Fruit fly (Drosophila melanogaster): ENCODE measurements around the gene Jasper.

Gene Jasper

DNA sequence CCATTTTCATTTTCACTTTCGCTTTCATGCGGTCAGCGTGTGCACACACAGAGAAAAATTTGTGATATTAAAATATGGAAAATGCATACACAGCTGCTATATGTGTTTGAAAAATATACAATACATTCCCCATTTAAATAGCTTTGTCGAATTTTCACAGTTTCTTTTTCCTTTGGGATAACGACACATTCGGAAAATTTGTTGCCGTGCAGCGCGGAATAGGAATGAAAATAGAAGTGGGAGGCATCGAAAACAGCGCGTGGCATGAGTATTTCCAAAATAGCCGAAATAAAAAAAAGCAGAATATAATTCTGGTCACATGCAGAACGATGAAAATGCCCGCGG is 40.4 kb downstream of the Jasper start (continued):
- peak; percentile 82 for TF ChIP-seq az2 (GFP tag; optimal IDR thresholded peaks at IDR 0.05)
- TF ChIP-seq CG13424 (tag; optimal IDR thresholded peaks at IDR 0.05) = peak; percentile 83
- TF ChIP-seq E2f2 (GFP tag; IDR thresholded peaks at IDR 0.05) = peak; percentile 57
- no peak for TF ChIP-seq HLHmδ (GFP tag; optimal IDR thresholded peaks at IDR 0.05)
- TF ChIP-seq ATbp (GFP tag; optimal IDR thresholded peaks at IDR 0.05) = peak; percentile 87
- peak; percentile 83 for TF ChIP-seq Dip3 (GFP tag; optimal IDR thresholded peaks at IDR 0.05)
- TF ChIP-seq CG15514 (GFP tag; optimal IDR thresholded peaks at IDR 0.05) = peak; percentile 68

DNA sequence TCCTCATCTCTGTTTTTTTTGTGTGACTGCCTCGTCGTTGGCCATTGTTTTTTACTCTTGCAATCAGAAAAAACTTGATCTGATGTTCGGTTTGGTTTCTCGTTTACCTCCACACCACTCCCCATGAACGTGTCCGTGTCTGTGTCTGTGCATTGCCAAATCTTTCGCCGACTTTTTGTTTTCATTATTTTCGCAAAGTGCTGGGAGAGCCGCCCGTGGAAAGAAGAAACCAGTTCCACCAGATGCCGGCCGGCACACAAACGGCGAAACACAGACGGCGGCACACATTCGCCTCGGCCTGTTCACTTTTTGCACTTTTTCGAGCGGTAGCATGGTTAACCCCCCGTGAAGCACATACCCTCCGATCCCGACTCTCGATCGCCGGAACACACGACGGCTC is 43.1 kb downstream of the Jasper start:
- TF ChIP-seq CG15479 (GFP tag; optimal IDR thresholded peaks at IDR 0.05) (no peak), YL-1 (GFP tag; optimal IDR thresholded peaks at IDR 0.05) (no peak), ATbp (GFP tag; optimal IDR thresholded peaks at IDR 0.05) (no peak), dm (GFP tag; optimal IDR thresholded peaks at IDR 0.05) (no peak), Mad (GFP tag; optimal IDR thresholded peaks at IDR 0.05) (no peak), crp (GFP tag; optimal IDR thresholded peaks at IDR 0.05) (no peak), CG14014 (GFP tag; IDR thresholded peaks at IDR 0.05) (no peak), Jarid2 (GFP tag; optimal IDR thresholded peaks at IDR 0.05) (no peak), slbo (GFP tag; IDR thresholded peaks at IDR 0.05) (no peak), CG2889 (GFP tag; IDR thresholded peaks at IDR 0.05) (no peak), hbn (GFP tag; IDR thresholded peaks at IDR 0.05; ENCODE audit: partially characterized antibody) (no peak)

DNA sequence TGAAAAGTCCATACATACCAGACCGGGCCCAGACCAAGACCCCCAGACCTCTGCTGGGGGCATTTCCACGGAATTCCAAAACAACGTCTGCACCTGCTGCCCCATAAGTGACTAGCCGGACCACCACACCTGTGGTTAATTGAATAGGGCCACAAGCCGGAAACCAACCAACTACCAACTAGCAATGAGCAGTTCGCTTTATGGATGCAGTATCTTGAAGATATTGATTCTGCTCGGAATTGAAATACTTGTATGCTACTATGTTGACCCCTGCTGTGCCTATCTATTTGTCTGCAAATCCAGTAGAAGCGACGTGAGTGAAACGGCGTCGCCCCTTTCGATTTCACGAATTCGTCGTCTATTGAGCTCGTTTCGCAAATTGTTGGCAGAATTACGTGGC is 43.5 kb downstream of the Jasper start:
- no peak for TF ChIP-seq Lhr (GFP tag; optimal IDR thresholded peaks at IDR 0.05)
- TF ChIP-seq Ets65A (GFP tag) = peak; percentile 82
- TF ChIP-seq mirr (GFP tag; optimal IDR thresholded peaks at IDR 0.05) = no peak
- no peak for TF ChIP-seq Sox100B (GFP tag; optimal IDR thresholded peaks at IDR 0.05)
- no peak for TF ChIP-seq hth (optimal IDR thresholded peaks at IDR 0.05)
- no peak for TF ChIP-seq CG6175 (GFP tag; IDR thresholded peaks at IDR 0.05)
- no peak for TF ChIP-seq CG10267 (tag; optimal IDR thresholded peaks at IDR 0.05)
- no peak for TF ChIP-seq CG6791 (GFP tag; IDR thresholded peaks at IDR 0.05; ENCODE audit: partially characterized antibody)
- no peak for TF ChIP-seq Mad (GFP tag; optimal IDR thresholded peaks at IDR 0.05)
- no peak for TF ChIP-seq ac (GFP tag; optimal IDR thresholded peaks at IDR 0.05)
- peak; percentile 39 for TF ChIP-seq dmrt99B (tag; optimal IDR thresholded peaks at IDR 0.05)
- no peak for TF ChIP-seq gsb-n (tag; optimal IDR thresholded peaks at IDR 0.05)
- no peak for TF ChIP-seq zf30C (GFP tag; optimal IDR thresholded peaks at IDR 0.05)
- TF ChIP-seq CG11696 (GFP tag; IDR thresholded peaks at IDR 0.05) = 0 out of 2 replicates have a peak, but pooled peaks have one; percentile 59
- TF ChIP-seq CG6254 (GFP tag; optimal IDR thresholded peaks at IDR 0.05) = no peak
- TF ChIP-seq HLHmδ (GFP tag; optimal IDR thresholded peaks at IDR 0.05) = no peak
- no peak for TF ChIP-seq trh (GFP tag; optimal IDR thresholded peaks at IDR 0.05)
- no peak for TF ChIP-seq gcm (GFP tag; optimal IDR thresholded peaks at IDR 0.05)
- no peak for TF ChIP-seq HHEX (GFP tag; optimal IDR thresholded peaks at IDR 0.05)
- TF ChIP-seq C15 (GFP tag; IDR thresholded peaks at IDR 0.05) = no peak
- TF ChIP-seq chinmo (GFP tag; IDR thresholded peaks at IDR 0.05; ENCODE audit: partially characterized antibody) = no peak
- no peak for TF ChIP-seq CG12104 (GFP tag; optimal IDR thresholded peaks at IDR 0.05)
- no peak for TF ChIP-seq ara (GFP tag; IDR thresholded peaks at IDR 0.05)
- TF ChIP-seq Dp (GFP tag; optimal IDR thresholded peaks at IDR 0.05) = no peak
- TF ChIP-seq nmo (GFP tag; optimal IDR thresholded peaks at IDR 0.05) = no peak
- no peak for TF ChIP-seq stwl (tag; optimal IDR thresholded peaks at IDR 0.05)
- TF ChIP-seq Ravus (GFP tag; IDR thresholded peaks at IDR 0.05) = no peak
- peak; percentile 32; the same call in 1 of the 3 replicates for TF ChIP-seq row (GFP tag; IDR thresholded peaks at IDR 0.05)
- TF ChIP-seq slp2 (GFP tag; optimal IDR thresholded peaks at IDR 0.05) = no peak
- no peak for TF ChIP-seq fd64A (GFP tag; optimal IDR thresholded peaks at IDR 0.05)
- no peak for TF ChIP-seq Eip74EF (GFP tag; optimal IDR thresholded peaks at IDR 0.05)
- TF ChIP-seq CG1647 (GFP tag; optimal IDR thresholded peaks at IDR 0.05) = no peak
- TF ChIP-seq klu (GFP tag; IDR thresholded peaks at IDR 0.05) = no peak
- no peak for TF ChIP-seq Chrac-16 (GFP tag; optimal IDR thresholded peaks at IDR 0.05)
